Worm (Caenorhabditis elegans): ENCODE results near the gene F09E10.6.

Gene F09E10.6

DNA sequence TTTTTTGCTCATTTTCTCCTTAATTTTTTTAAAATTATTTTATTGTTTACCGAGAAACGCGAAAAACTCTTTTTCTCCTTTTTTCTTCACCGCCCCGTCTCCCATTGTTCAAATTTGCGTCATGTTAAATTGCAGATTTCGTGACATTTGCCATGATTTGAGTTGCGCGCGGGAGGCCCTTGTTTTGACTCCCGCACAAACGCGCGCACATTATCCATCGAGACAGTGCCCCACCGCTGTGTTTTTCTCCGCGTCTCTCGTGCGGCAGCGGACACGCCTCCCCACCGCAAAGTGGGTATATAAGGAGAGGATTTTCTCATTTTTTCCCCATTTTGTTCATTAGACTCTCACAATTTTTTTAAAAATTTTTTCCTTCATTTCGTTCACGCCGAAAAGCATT, 21.5 kb downstream of the F09E10.6 start:
- TF ChIP-seq rcor-1 (GFP tag; IDR thresholded peaks at IDR 0.05) (no peak), zfh-2 (GFP tag; conservative IDR thresholded peaks at IDR 0.05) (peak; percentile 39; the same call in 1 of the 2 replicates), attf-5 (GFP tag; optimal IDR thresholded peaks at IDR 0.05) (no peak), cebp-1 (GFP tag; IDR thresholded peaks at IDR 0.05) (no peak), cebp-1 (tag; optimal IDR thresholded peaks at IDR 0.05) (peak; percentile 68), F49E8.2 (tag; optimal IDR thresholded peaks at IDR 0.05; ENCODE audit: insufficient read depth) (no peak), rec-8 (tag; optimal IDR thresholded peaks at IDR 0.05) (no peak), madf-3 (GFP tag; IDR thresholded peaks at IDR 0.05) (no peak), madf-8 (GFP tag; conservative IDR thresholded peaks at IDR 0.05) (0 out of 2 replicates have a peak, but pooled peaks have one; percentile 28), zim-3 (tag; optimal IDR thresholded peaks at IDR 0.05) (no peak), lin-26 (GFP tag; IDR thresholded peaks at IDR 0.05) (0 out of 2 replicates have a peak, but pooled peaks have one; percentile 12), efl-1 (GFP tag; optimal IDR thresholded peaks at IDR 0.05) (peak; percentile 51), T26A5.8 (tag; optimal IDR thresholded peaks at IDR 0.05) (no peak)

DNA sequence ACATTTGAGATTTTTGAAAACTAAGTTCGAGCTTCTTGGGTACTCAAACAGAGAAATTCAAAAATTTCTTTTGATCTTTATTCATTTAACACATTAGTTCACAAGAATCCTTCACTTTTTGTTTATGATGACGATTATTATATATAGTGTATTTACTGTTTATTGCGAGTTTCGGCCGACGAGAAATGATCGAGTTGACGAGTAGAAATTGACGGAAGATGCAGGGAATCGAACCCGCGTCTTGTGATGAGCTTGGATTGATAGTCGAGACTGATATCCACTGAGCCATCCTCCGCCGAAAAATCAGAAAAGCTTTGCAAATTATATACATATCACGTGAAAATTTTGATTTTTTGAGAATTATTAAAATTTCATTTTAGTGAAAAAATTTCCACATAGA, 23.7 kb downstream of the F09E10.6 start:
- TF ChIP-seq sdz-38 (tag; optimal IDR thresholded peaks at IDR 0.05) (no peak), him-1 (tag; optimal IDR thresholded peaks at IDR 0.05) (no peak), F39B2.1 (GFP tag; IDR thresholded peaks at IDR 0.05) (no peak), attf-3 (GFP tag; conservative IDR thresholded peaks at IDR 0.05) (no peak), ztf-18 (tag; optimal IDR thresholded peaks at IDR 0.05) (no peak), snpc-1.3 (tag; optimal IDR thresholded peaks at IDR 0.05; ENCODE audit: insufficient read depth) (no peak), B0035.1 (tag; optimal IDR thresholded peaks at IDR 0.05) (no peak), rpc-1 (optimal IDR thresholded peaks at IDR 0.05) (peak; percentile 16), rpc-1 (tag; optimal IDR thresholded peaks at IDR 0.05) (peak; percentile 57), ekl-4 (GFP tag; IDR thresholded peaks at IDR 0.05) (no peak), rcor-1 (GFP tag; IDR thresholded peaks at IDR 0.05) (no peak), nfya-2 (GFP tag; IDR thresholded peaks at IDR 0.05) (no peak), F57C9.4 (tag; optimal IDR thresholded peaks at IDR 0.05) (no peak), Y79H2A.3 (GFP tag; conservative IDR thresholded peaks at IDR 0.05) (no peak), cebp-1 (GFP tag; IDR thresholded peaks at IDR 0.05) (no peak), cebp-1 (tag; optimal IDR thresholded peaks at IDR 0.05) (peak; percentile 67), Y53F4B.3 (GFP tag; IDR thresholded peaks at IDR 0.05) (no peak)

DNA sequence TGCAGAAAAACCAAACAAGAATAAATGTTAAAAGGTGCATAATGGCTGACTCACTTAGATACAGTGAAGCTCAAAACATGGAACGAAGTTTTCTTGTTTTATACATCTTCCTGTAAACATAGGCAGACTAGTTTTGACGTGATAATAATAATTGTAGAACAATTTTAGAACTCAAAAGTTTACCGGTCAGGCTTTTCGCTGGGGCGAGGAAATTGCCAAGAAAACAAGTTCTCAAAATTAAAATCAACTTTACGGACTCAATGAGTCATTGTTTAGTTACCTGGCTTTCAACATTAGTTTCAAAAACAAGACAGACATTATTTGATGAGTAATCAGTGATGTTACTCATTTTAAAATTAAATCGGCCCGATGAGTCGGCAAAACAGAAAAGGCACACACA, 24.6 kb downstream of the F09E10.6 start, which contains the start of gene D1005.5:
Gene D1005.5 (minus strand): TSS at position 101 of the 400 bp plus-strand sequence.
- TF ChIP-seq madf-6 (GFP tag; IDR thresholded peaks at IDR 0.05) (no peak), snpc-4 (GFP tag; optimal IDR thresholded peaks at IDR 0.05) (no peak), snpc-4 (tag; optimal IDR thresholded peaks at IDR 0.05) (no peak), somi-1 (GFP tag; optimal IDR thresholded peaks at IDR 0.05) (no peak), egrh-3 (GFP tag; IDR thresholded peaks at IDR 0.05) (no peak), cebp-1 (GFP tag; IDR thresholded peaks at IDR 0.05) (no peak), cebp-1 (tag; optimal IDR thresholded peaks at IDR 0.05) (peak; percentile 22), F55B11.4 (tag; optimal IDR thresholded peaks at IDR 0.05; ENCODE audit: borderline replicate concordance, insufficient read depth) (no peak), zfh-2 (GFP tag; conservative IDR thresholded peaks at IDR 0.05) (no peak), him-1 (tag; optimal IDR thresholded peaks at IDR 0.05) (no peak)

DNA sequence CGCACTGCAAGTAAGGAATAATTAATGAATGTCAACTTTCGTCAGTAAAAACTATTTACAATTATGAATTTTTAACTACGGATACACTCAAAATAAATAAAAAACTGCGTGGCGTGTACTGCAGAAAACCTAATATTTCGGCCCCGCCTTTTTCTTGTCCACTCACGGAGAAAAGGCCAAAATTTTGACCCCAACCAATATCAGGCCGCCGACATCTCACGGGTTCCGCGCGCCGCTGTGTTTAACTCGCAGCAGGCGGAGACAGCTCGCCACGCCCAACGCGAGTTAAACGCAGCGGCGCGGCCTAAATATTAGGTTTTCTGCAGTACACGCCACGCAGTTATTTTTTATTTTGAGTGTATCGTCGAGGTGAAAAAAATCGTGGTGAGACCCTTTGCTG, 26.2 kb downstream of the F09E10.6 start:
- no peak for TF ChIP-seq snpc-4 (GFP tag; optimal IDR thresholded peaks at IDR 0.05)
- peak in 2 of 4 experiments; percentile 78 to 81 for TF ChIP-seq snpc-4 (tag; optimal IDR thresholded peaks at IDR 0.05)
- no peak for TF ChIP-seq ztf-3 (GFP tag; optimal IDR thresholded peaks at IDR 0.05)
- TF ChIP-seq egl-44 (GFP tag; IDR thresholded peaks at IDR 0.05) = no peak
- no peak for TF ChIP-seq aptf-2 (GFP tag; conservative IDR thresholded peaks at IDR 0.05)
- no peak for TF ChIP-seq ekl-4 (GFP tag; IDR thresholded peaks at IDR 0.05)
- no peak for TF ChIP-seq cebp-1 (GFP tag; IDR thresholded peaks at IDR 0.05)
- peak; percentile 73 for TF ChIP-seq cebp-1 (tag; optimal IDR thresholded peaks at IDR 0.05)
- TF ChIP-seq lsl-1 (GFP tag; optimal IDR thresholded peaks at IDR 0.05) = no peak

All from whole organism, young adult.